Fruit fly (Drosophila melanogaster) whole organism, embryonic: ENCODE data around the gene CG5235.

Source experiments
- CG10209 ChIP-seq: fragments of 200-800 bp; sonication (Bioruptor generic); optimal IDR thresholded peaks from 3 replicates; lab custom pipeline; 2017; ENCODE audit warnings: missing biosample characterization, mild to moderate bottlenecking, missing genetic modification characterization, missing genetic modification reagents
- CG1233 ChIP-seq: fragments of 200-800 bp; sonication (Bioruptor generic); optimal IDR thresholded peaks from 4 replicates; lab custom pipeline; 2018; ENCODE audit warnings: missing biosample characterization, mild to moderate bottlenecking, missing genetic modification characterization
- CG13123 ChIP-seq: fragments of 200-800 bp; sonication (Bioruptor generic); optimal IDR thresholded peaks from 2 replicates; lab custom pipeline; 2016; ENCODE audit warnings: missing biosample characterization, missing genetic modification characterization
- CG14965 ChIP-seq: fragments of 200-800 bp; sonication (Bioruptor generic); optimal IDR thresholded peaks from 2 replicates; lab custom pipeline; 2016; ENCODE audit warnings: missing biosample characterization, missing genetic modification characterization, borderline replicate concordance
- CG1529 ChIP-seq: fragments of 200-800 bp; sonication (Bioruptor generic); optimal IDR thresholded peaks from 3 replicates; lab custom pipeline; 2018; ENCODE audit warnings: missing biosample characterization, missing genetic modification characterization
- CG15696 ChIP-seq: fragments of 200-800 bp; sonication (Bioruptor generic); optimal IDR thresholded peaks from 2 replicates; lab custom pipeline; 2019; ENCODE audit warnings: missing biosample characterization, mild to moderate bottlenecking, missing genetic modification characterization, moderate library complexity
- CG1647 ChIP-seq: fragments of 200-800 bp; sonication (Bioruptor generic); optimal IDR thresholded peaks from 3 replicates; lab custom pipeline; 2016; ENCODE audit warnings: missing biosample characterization, missing genetic modification characterization
- CG17328 ChIP-seq: fragments of 200-800 bp; sonication (Bioruptor generic); IDR thresholded peaks from 2 replicates; pipeline ENCODE4 v1.3.6; 2022; ENCODE audit warnings: missing biosample characterization, missing genetic modification characterization
- CG17568 ChIP-seq: fragments of 200-800 bp; sonication (Bioruptor generic); optimal IDR thresholded peaks from 2 replicates; lab custom pipeline; 2018; ENCODE audit warnings: missing biosample characterization, mild to moderate bottlenecking, missing genetic modification characterization, moderate library complexity
- CG17802 ChIP-seq: fragments of 200-800 bp; sonication (Bioruptor generic); optimal IDR thresholded peaks from 2 replicates; lab custom pipeline; 2018; ENCODE audit warnings: missing biosample characterization, mild to moderate bottlenecking, missing genetic modification characterization, moderate library complexity
- CG30403 ChIP-seq: fragments of 200-800 bp; sonication (Bioruptor generic); optimal IDR thresholded peaks from 3 replicates; lab custom pipeline; 2016; ENCODE audit warnings: missing biosample characterization, missing genetic modification characterization
- CG34376 ChIP-seq: fragments of 200-800 bp; sonication (Bioruptor generic); optimal IDR thresholded peaks from 2 replicates; lab custom pipeline; 2018; ENCODE audit warnings: missing biosample characterization, mild to moderate bottlenecking, missing genetic modification characterization
- CG3726 ChIP-seq: fragments of 200-800 bp; sonication (Bioruptor generic); IDR thresholded peaks from 3 replicates; pipeline ENCODE4, ENCODE4 v1.3.6; 2022; ENCODE audit warnings: missing biosample characterization, missing genetic modification characterization
- CG3838 ChIP-seq: fragments of 200-800 bp; sonication (Bioruptor generic); optimal IDR thresholded peaks from 3 replicates; lab custom pipeline; 2016; ENCODE audit warnings: missing biosample characterization, missing genetic modification characterization
- CG3847 ChIP-seq: fragments of 200-800 bp; sonication (Bioruptor generic); IDR thresholded peaks from 2 replicates; pipeline ENCODE4 v1.3.6; 2022; ENCODE audit warnings: missing biosample characterization, missing genetic modification characterization
- CG5953 ChIP-seq: fragments of 200-800 bp; sonication (Bioruptor generic); IDR thresholded peaks from 2 replicates; pipeline ENCODE4 v1.3.6; 2022; ENCODE audit warnings: missing biosample characterization, missing genetic modification characterization
- CG6254 ChIP-seq: fragments of 200-800 bp; sonication (Bioruptor generic); optimal IDR thresholded peaks from 3 replicates; lab custom pipeline; 2017; ENCODE audit warnings: mild to moderate bottlenecking, missing biosample characterization, missing genetic modification reagents, missing genetic modification characterization
- CG8281 ChIP-seq: fragments of 200-800 bp; sonication (Bioruptor generic); optimal IDR thresholded peaks from 2 replicates; lab custom pipeline; 2018; ENCODE audit warnings: missing biosample characterization, mild to moderate bottlenecking, missing genetic modification characterization, moderate library complexity
- CG8290 ChIP-seq, 3 experiments: fragments of 200-800 bp; sonication (Bioruptor generic); optimal IDR thresholded peaks; 2 replicates each; lab custom pipeline; 2016 to 2019; ENCODE audit warnings: missing biosample characterization in 3 of 3, missing genetic modification characterization in 3 of 3, mild to moderate bottlenecking in 2 of 3, moderate library complexity in 1 of 3
- CHES-1-like ChIP-seq: fragments of 200-800 bp; sonication (Bioruptor generic); optimal IDR thresholded peaks from 2 replicates; lab custom pipeline; 2016; ENCODE audit warnings: missing biosample characterization, missing genetic modification characterization
- Camta ChIP-seq: fragments of 200-800 bp; sonication (Bioruptor generic); optimal IDR thresholded peaks from 2 replicates; lab custom pipeline; 2016; ENCODE audit warnings: missing biosample characterization, missing genetic modification characterization
- CkIIα-i1 ChIP-seq: fragments of 200-800 bp; sonication (Bioruptor generic); IDR thresholded peaks from 2 replicates; pipeline ENCODE4 v1.3.6; 2022; ENCODE audit warnings: missing biosample characterization, missing genetic modification characterization
- CrebB ChIP-seq: fragments of 200-800 bp; sonication (Bioruptor generic); optimal IDR thresholded peaks from 3 replicates; lab custom pipeline; 2018; ENCODE audit warnings: missing biosample characterization, mild to moderate bottlenecking, missing genetic modification characterization
- D ChIP-seq, 2 experiments: fragments of 200-800 bp in 1 of 2; fragments of >200 bp in 1 of 2; sonication (Bioruptor generic) in 1 of 2; optimal IDR thresholded peaks; 2 replicates in 1 of 2; 3 replicates in 1 of 2; lab custom pipeline; 2017; ENCODE audit warnings: mild to moderate bottlenecking in 1 of 2, missing biosample characterization in 1 of 2, missing genetic modification characterization in 1 of 2, missing genetic modification reagents in 1 of 2
- D19B ChIP-seq: fragments of 200-800 bp; sonication (Bioruptor generic); optimal IDR thresholded peaks from 2 replicates; lab custom pipeline; 2017; ENCODE audit warnings: missing biosample characterization, mild to moderate bottlenecking, missing genetic modification characterization
- Dad ChIP-seq: fragments of 200-800 bp; sonication (Bioruptor generic); optimal IDR thresholded peaks from 3 replicates; lab custom pipeline; 2016; ENCODE audit warnings: missing biosample characterization, missing genetic modification characterization
- Deaf1 ChIP-seq: fragments of 200-800 bp; optimal IDR thresholded peaks from 3 replicates; lab custom pipeline; 2019; ENCODE audit warnings: missing biosample characterization, mild to moderate bottlenecking, missing genetic modification characterization, moderate library complexity
- Doc2 ChIP-seq: fragments of 200-800 bp; sonication (Bioruptor generic); IDR thresholded peaks from 2 replicates; pipeline ENCODE4 v1.3.6; 2022; ENCODE audit warnings: missing biosample characterization, missing genetic modification characterization
- E2f1 ChIP-seq: fragments of 200-800 bp; sonication (Bioruptor generic); IDR thresholded peaks from 2 replicates; pipeline ENCODE4 v1.3.6; 2022; ENCODE audit warnings: missing biosample characterization, missing genetic modification characterization
- E2f2 ChIP-seq: fragments of 200-800 bp; sonication (Bioruptor generic); IDR thresholded peaks from 2 replicates; pipeline ENCODE4 v1.3.6; 2022; ENCODE audit warnings: missing biosample characterization, missing genetic modification characterization
- ERR ChIP-seq: fragments of 200-800 bp; sonication (Bioruptor generic); optimal IDR thresholded peaks from 2 replicates; lab custom pipeline; 2016; ENCODE audit warnings: missing biosample characterization, missing genetic modification characterization
- Hr39 ChIP-seq: fragments of >200 bp; optimal IDR thresholded peaks from 2 replicates; lab custom pipeline; 2017
- Hr78 ChIP-seq, 2 experiments: fragments of 200-800 bp in 1 of 2; fragments of >200 bp in 1 of 2; sonication (Bioruptor generic) in 1 of 2; optimal IDR thresholded peaks; 2 replicates each; lab custom pipeline; 2017 to 2019; ENCODE audit warnings: missing biosample characterization in 2 of 2, missing genetic modification characterization in 2 of 2, mild to moderate bottlenecking in 1 of 2, moderate library complexity in 1 of 2
- Hsf ChIP-seq: fragments of 200-800 bp; sonication (Bioruptor generic); optimal IDR thresholded peaks from 3 replicates; lab custom pipeline; 2016; ENCODE audit warnings: missing biosample characterization, missing genetic modification characterization
- Med ChIP-seq: fragments of 200-800 bp; sonication (Bioruptor generic); peaks from one replicate; lab custom pipeline; 2016; ENCODE audit warnings: missing biosample characterization, missing genetic modification characterization, mild to moderate bottlenecking, inconsistent platforms, moderate library complexity
- NK7.1 ChIP-seq: fragments of 200-800 bp; sonication (Bioruptor generic); optimal IDR thresholded peaks from 3 replicates; lab custom pipeline; 2016; ENCODE audit warnings: missing biosample characterization, missing genetic modification characterization
- PHDP ChIP-seq: fragments of 200-800 bp; sonication (Bioruptor generic); optimal IDR thresholded peaks from 3 replicates; lab custom pipeline; 2018; ENCODE audit warnings: missing biosample characterization, mild to moderate bottlenecking, missing genetic modification characterization, moderate library complexity
- ase ChIP-seq: fragments of 200-800 bp; sonication (Bioruptor generic); IDR thresholded peaks from 3 replicates; pipeline ENCODE4 v1.3.6; 2022; ENCODE audit warnings: missing biosample characterization, missing genetic modification characterization
- bbx ChIP-seq: fragments of 200-800 bp; sonication (Bioruptor generic); IDR thresholded peaks from 2 replicates; pipeline ENCODE4 v1.3.6; 2022; ENCODE audit warnings: missing biosample characterization, missing genetic modification characterization; ENCODE audit not compliant: partially characterized antibody
- caup ChIP-seq: fragments of 200-800 bp; sonication (Bioruptor generic); optimal IDR thresholded peaks from 3 replicates; lab custom pipeline; 2017; ENCODE audit warnings: missing biosample characterization, mild to moderate bottlenecking, missing genetic modification characterization, moderate library complexity; ENCODE audit not compliant: severe bottlenecking
- chif ChIP-seq, 2 experiments: fragments of 200-800 bp; sonication (Bioruptor generic); optimal IDR thresholded peaks; 3 replicates each; lab custom pipeline; 2016; ENCODE audit warnings: missing biosample characterization in 2 of 2, missing genetic modification characterization in 2 of 2
- chn ChIP-seq: fragments of 200-800 bp; sonication (Bioruptor generic); optimal IDR thresholded peaks from 2 replicates; lab custom pipeline; 2016; ENCODE audit warnings: missing biosample characterization, missing genetic modification characterization
- gsb-n ChIP-seq: fragments of 200-800 bp; sonication (Bioruptor generic); optimal IDR thresholded peaks from 3 replicates; lab custom pipeline; 2018; ENCODE audit warnings: missing biosample characterization, mild to moderate bottlenecking, missing genetic modification characterization
- inv ChIP-seq: fragments of 200-800 bp; sonication (Bioruptor generic); IDR thresholded peaks from 2 replicates; pipeline ENCODE4 v1.3.6; 2022; ENCODE audit warnings: missing biosample characterization, missing genetic modification characterization; ENCODE audit not compliant: partially characterized antibody
- ken ChIP-seq: fragments of 200-800 bp; sonication (Bioruptor generic); IDR thresholded peaks from 3 replicates; pipeline ENCODE4 v1.3.6; 2022; ENCODE audit warnings: missing biosample characterization, missing genetic modification characterization
- peb ChIP-seq: fragments of 200-800 bp; sonication (Bioruptor generic); IDR thresholded peaks from 2 replicates; pipeline ENCODE4 v1.3.6; 2022; ENCODE audit warnings: missing biosample characterization, missing genetic modification characterization
- ranshi ChIP-seq: fragments of 200-800 bp; sonication (Bioruptor generic); IDR thresholded peaks from 2 replicates; pipeline ENCODE4 v1.3.6; 2022; ENCODE audit warnings: missing biosample characterization, missing genetic modification characterization
- scrt ChIP-seq: fragments of 200-800 bp; sonication (Bioruptor generic); optimal IDR thresholded peaks from 2 replicates; lab custom pipeline; 2018; ENCODE audit warnings: missing biosample characterization, mild to moderate bottlenecking, missing genetic modification characterization, moderate library complexity
- slou ChIP-seq: fragments of 200-800 bp; sonication (Bioruptor generic); optimal IDR thresholded peaks from 3 replicates; lab custom pipeline; 2016; ENCODE audit warnings: missing biosample characterization, missing genetic modification characterization
- tin ChIP-seq: fragments of 200-800 bp; sonication (Bioruptor generic); optimal IDR thresholded peaks from 3 replicates; lab custom pipeline; 2016; ENCODE audit warnings: missing biosample characterization, missing genetic modification characterization

CG5235 gene

DNA sequence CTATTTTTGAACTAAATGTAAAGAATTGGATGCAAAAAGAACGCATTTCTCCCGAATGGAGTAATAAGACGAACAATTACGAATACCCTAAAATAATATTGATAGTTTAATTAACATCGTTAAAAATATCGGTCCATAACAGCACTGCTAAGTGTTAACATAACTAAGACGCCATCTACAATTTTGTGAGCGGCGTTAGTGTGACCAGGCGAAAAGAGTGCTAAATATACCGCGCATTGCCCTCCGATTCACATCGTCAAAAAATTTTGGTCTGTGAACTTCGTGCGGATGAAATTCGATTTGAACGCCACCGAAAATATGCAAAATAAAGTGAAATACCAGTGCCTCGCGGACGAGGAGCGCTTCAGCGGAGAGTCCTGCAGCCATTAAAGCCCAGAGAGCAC is 38.5 kb downstream of the CG5235 start, which contains the start of gene Mbs (continued):
- TF ChIP-seq slou (no peak), peb (GFP tag; lab: Robert Waterston, UW) (no peak), CG34376 (GFP tag; lab: Kevin White, UChicago) (peak; percentile 50), Deaf1 (peak; percentile 58), CHES-1-like (no peak), ase (GFP tag; lab: Robert Waterston, UW) (no peak), NK7.1 (GFP tag; lab: Kevin White, UChicago) (no peak), CG8290 (GFP tag; optimal IDR thresholded peaks at IDR 0.05; lab: Kevin White, UChicago) (peak; percentile 20), CG8290 (tag; optimal IDR thresholded peaks at IDR 0.05; lab: Kevin White, UChicago) (peak; percentile 23 to 69), PHDP (tag; lab: Kevin White, UChicago) (peak; percentile 7), Hsf (GFP tag; lab: Kevin White, UChicago) (no peak), CG3847 (GFP tag; lab: Robert Waterston, UW) (peak; percentile 11; the same call in 1 of the 2 replicates), gsb-n (peak; percentile 36), Dad (GFP tag; lab: Kevin White, UChicago) (peak; percentile 3), CG1529 (GFP tag; lab: Kevin White, UChicago) (no peak), CG3726 (GFP tag; lab: Robert Waterston, UW) (no peak), CkIIα-i1 (no peak), CG1233 (peak; percentile 55), CG8281 (tag; lab: Kevin White, UChicago) (no peak), chif (GFP tag; optimal IDR thresholded peaks at IDR 0.05; lab: Kevin White, UChicago) (no peak), CG17802 (tag; lab: Kevin White, UChicago) (no peak), ken (GFP tag; lab: Robert Waterston, UW) (no peak), CrebB (tag; lab: Kevin White, UChicago) (no peak), CG13123 (GFP tag; lab: Kevin White, UChicago) (no peak), Med (GFP tag; lab: Kevin White, UChicago) (peak; percentile 85), CG14965 (GFP tag; lab: Kevin White, UChicago) (no peak), CG17568 (GFP tag; lab: Kevin White, UChicago) (no peak), CG17328 (no peak), ranshi (GFP tag; lab: Robert Waterston, UW) (no peak), CG15696 (tag; lab: Kevin White, UChicago) (no peak), caup (GFP tag; lab: Kevin White, UChicago) (peak; percentile 27), ERR (GFP tag; lab: Kevin White, UChicago) (peak; percentile 1), CG30403 (GFP tag; lab: Kevin White, UChicago) (no peak), Hr78 (GFP tag; optimal IDR thresholded peaks at IDR 0.05; lab: Kevin White, UChicago) (no peak), CG1647 (GFP tag; lab: Kevin White, UChicago) (no peak), Camta (GFP tag; lab: Kevin White, UChicago) (no peak), tin (GFP tag; lab: Kevin White, UChicago) (no peak), CG3838 (GFP tag; lab: Kevin White, UChicago) (no peak), scrt (no peak), D19B (GFP tag; lab: Kevin White, UChicago) (no peak), CG6254 (GFP tag; lab: Kevin White, UChicago) (no peak), CG10209 (GFP tag; lab: Kevin White, UChicago) (no peak), bbx (GFP tag; lab: Robert Waterston, UW) (peak; percentile 71), Doc2 (GFP tag; lab: Robert Waterston, UW) (no peak), Hr39 (lab: Kevin White, UChicago) (no peak), inv (GFP tag; lab: Robert Waterston, UW) (peak; percentile 24; the same call in 1 of the 2 replicates), E2f2 (GFP tag; lab: Robert Waterston, UW) (peak; percentile 55), CG5953 (no peak), chn (no peak), E2f1 (no peak), D (optimal IDR thresholded peaks at IDR 0.05; lab: Kevin White, UChicago) (no peak), D (GFP tag; optimal IDR thresholded peaks at IDR 0.05; lab: Kevin White, UChicago) (no peak)
